Worm (Caenorhabditis elegans): Measurements from ENCODE around the gene tmed-1.

ce11 chrIV:12126740-12127472 is 48.9 kb upstream of the tmed-1 start:
- TF ChIP-seq unc-62 (GFP tag; optimal IDR thresholded peaks at IDR 0.05): no peak
- TF ChIP-seq hmg-20 (GFP tag; IDR thresholded peaks at IDR 0.05): no peak
